Worm (Caenorhabditis elegans) whole organism, mixed stage, embryonic: ENCODE measurements around the gene Y54G2A.41.

Experiments
- bed-3 ChIP-seq: fragments of 200-800 bp; sonication (Bioruptor generic); optimal IDR thresholded peaks from 3 replicates; lab custom pipeline; 2018; ENCODE audit warnings: mild to moderate bottlenecking, missing genetic modification characterization, moderate library complexity, missing compliant biosample characterization
- elt-1 ChIP-seq: sonication (generic microtip); optimal IDR thresholded peaks from 2 replicates; lab custom pipeline; 2017; ENCODE audit warnings: missing genetic modification characterization, mild to moderate bottlenecking, missing compliant biosample characterization, antibody characterized with exemption, moderate library complexity, borderline replicate concordance; ENCODE audit not compliant: insufficient read depth
- elt-3 ChIP-seq: fragments of 150-350 bp; optimal IDR thresholded peaks from 2 replicates; lab custom pipeline; 2014; ENCODE audit warnings: missing biosample characterization, missing genetic modification characterization
- lin-13 ChIP-seq: fragments of 150-350 bp; optimal IDR thresholded peaks from 2 replicates; lab custom pipeline; 2014; ENCODE audit warnings: missing biosample characterization, missing genetic modification characterization
- lsy-2 ChIP-seq: fragments of 150-350 bp; optimal IDR thresholded peaks from 2 replicates; lab custom pipeline; 2014; ENCODE audit warnings: missing biosample characterization, missing genetic modification characterization
- mab-5 ChIP-seq: fragments of 150-350 bp; optimal IDR thresholded peaks from 2 replicates; lab custom pipeline; 2014; ENCODE audit warnings: missing biosample characterization, missing genetic modification characterization
- nhr-12 ChIP-seq: fragments of 150-350 bp; optimal IDR thresholded peaks from 2 replicates; lab custom pipeline; 2014; ENCODE audit warnings: missing biosample characterization, missing genetic modification characterization
- nhr-28 ChIP-seq: fragments of 150-350 bp; optimal IDR thresholded peaks from 2 replicates; lab custom pipeline; 2014; ENCODE audit warnings: missing biosample characterization, missing genetic modification characterization
- nhr-76 ChIP-seq: sonication (generic microtip); optimal IDR thresholded peaks from 2 replicates; lab custom pipeline; 2017; ENCODE audit warnings: missing biosample characterization, missing genetic modification characterization
- pha-4 ChIP-seq: fragments of 150-350 bp; optimal IDR thresholded peaks from 2 replicates; lab custom pipeline; 2018; ENCODE audit warnings: missing biosample characterization, missing genetic modification reagents, missing genetic modification characterization
- snpc-4 ChIP-seq: fragments of 150-350 bp; optimal IDR thresholded peaks from 2 replicates; lab custom pipeline; 2014; ENCODE audit warnings: missing biosample characterization, missing genetic modification characterization
- unc-39 ChIP-seq: fragments of 150-350 bp; optimal IDR thresholded peaks from 2 replicates; lab custom pipeline; 2014; ENCODE audit warnings: missing biosample characterization, missing genetic modification characterization
- unc-62 ChIP-seq: fragments of 150-350 bp; optimal IDR thresholded peaks from 2 replicates; lab custom pipeline; 2014; ENCODE audit warnings: missing biosample characterization, missing genetic modification reagents, missing genetic modification characterization
- ztf-11 ChIP-seq: fragments of 150-350 bp; optimal IDR thresholded peaks from 2 replicates; lab custom pipeline; 2014; ENCODE audit warnings: missing biosample characterization, missing genetic modification characterization

ce11 chrIV:2748863-2749451 lies 2.7 kb upstream of the Y54G2A.41 start:
- TF ChIP-seq nhr-76 (tag; lab: Kevin White, UChicago) (no peak), pha-4 (tag; lab: Kevin White, UChicago) (no peak), snpc-4 (tag; lab: Kevin White, UChicago) (no peak), bed-3 (no peak), lin-13 (tag; lab: Kevin White, UChicago) (no peak), nhr-28 (tag; lab: Kevin White, UChicago) (no peak), elt-1 (tag; lab: Kevin White, UChicago) (no peak), unc-39 (tag; lab: Kevin White, UChicago) (no peak), lsy-2 (tag; lab: Kevin White, UChicago) (no peak), unc-62 (GFP tag; lab: Kevin White, UChicago) (no peak), ztf-11 (tag; lab: Kevin White, UChicago) (no peak), nhr-12 (no peak), elt-3 (tag; lab: Kevin White, UChicago) (no peak), mab-5 (tag; lab: Kevin White, UChicago) (no peak)
